Worm (Caenorhabditis elegans) whole organism, L1 larva: ENCODE results near the gene nep-11.

ENCODE experiments used
- ama-1 ChIP-seq: fragments of 150-350 bp; optimal IDR thresholded peaks from 2 replicates; lab custom pipeline; 2014
- elt-3 ChIP-seq, 6 experiments: fragments of 150-350 bp in 1 of 6; sonication (generic microtip); optimal IDR thresholded peaks; 2 replicates each; lab custom pipeline; 2017 to 2018; ENCODE audit warnings: missing biosample characterization in 6 of 6, missing genetic modification characterization in 6 of 6, inconsistent platforms in 1 of 6
- nhr-28 ChIP-seq: fragments of 150-350 bp; optimal IDR thresholded peaks from 2 replicates; lab custom pipeline; 2014; ENCODE audit warnings: missing biosample characterization, missing genetic modification characterization

DNA sequence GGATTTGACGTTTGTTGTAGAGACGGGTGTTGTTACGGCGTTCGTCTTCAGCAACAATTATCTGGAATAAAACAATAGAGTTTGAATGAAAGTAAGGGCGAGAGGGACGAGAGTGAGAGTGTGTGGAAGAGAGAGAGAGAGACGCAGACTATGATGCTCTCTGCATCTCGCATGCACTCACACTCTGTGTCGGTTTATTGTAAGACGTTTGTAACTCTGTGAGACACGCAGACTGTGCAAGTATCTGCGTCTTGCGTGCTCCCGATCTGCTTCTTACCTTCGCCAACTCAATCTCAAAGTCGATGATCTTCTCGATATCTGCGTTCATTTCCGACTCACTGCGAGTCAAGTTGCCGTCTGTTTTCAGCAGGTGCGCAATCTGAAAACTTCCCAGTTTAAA lies 2.4 kb downstream of the nep-11 start:
- TF ChIP-seq ama-1 (lab: Kevin White, UChicago) (no peak), nhr-28 (tag; lab: Kevin White, UChicago) (no peak), elt-3 (tag; optimal IDR thresholded peaks at IDR 0.05; lab: Kevin White, UChicago) (no peak)
